Worm (Caenorhabditis elegans) whole organism, midembryonic: ENCODE data around the gene C01G10.4.

Source experiments
- T22C8.4 ChIP-seq: fragments of 200-800 bp; sonication (Bioruptor generic); IDR thresholded peaks from 2 replicates; pipeline ENCODE4 v1.3.6; 2022; ENCODE audit warnings: missing genetic modification characterization, missing compliant biosample characterization
- cog-1 ChIP-seq: sonication (generic microtip); optimal IDR thresholded peaks from 2 replicates; lab custom pipeline; 2016; ENCODE audit warnings: missing genetic modification characterization, missing compliant biosample characterization
- flt-1 ChIP-seq: fragments of 200-800 bp; sonication (Bioruptor generic); IDR thresholded peaks from 2 replicates; pipeline ENCODE4 v1.3.6; 2022; ENCODE audit warnings: missing genetic modification characterization, missing compliant biosample characterization
- klf-2 ChIP-seq: fragments of 200-800 bp; sonication (Bioruptor generic); conservative IDR thresholded peaks from 2 replicates; pipeline ENCODE4 v1.3.6; 2022; ENCODE audit warnings: missing genetic modification reagents, missing genetic modification characterization, missing compliant biosample characterization
- med-1 ChIP-seq: sonication (generic microtip); optimal IDR thresholded peaks from 2 replicates; lab custom pipeline; 2017; ENCODE audit warnings: missing genetic modification characterization, mild to moderate bottlenecking, missing compliant biosample characterization, antibody characterized with exemption, missing genetic modification reagents; ENCODE audit not compliant: insufficient read depth
- ref-1 ChIP-seq: fragments of 200-800 bp; sonication (Bioruptor generic); conservative IDR thresholded peaks from 2 replicates; pipeline ENCODE4 v1.3.6; 2022; ENCODE audit warnings: missing genetic modification reagents, missing genetic modification characterization, missing compliant biosample characterization
- tab-1 ChIP-seq: fragments of 200-800 bp; sonication (Bioruptor generic); IDR thresholded peaks from 2 replicates; pipeline ENCODE4 v1.3.6; 2022; ENCODE audit warnings: missing genetic modification characterization, missing compliant biosample characterization
- ztf-23 ChIP-seq: fragments of 200-800 bp; sonication (Bioruptor generic); IDR thresholded peaks from 2 replicates; pipeline ENCODE4 v1.3.6; 2022; ENCODE audit warnings: missing genetic modification reagents, missing genetic modification characterization, missing compliant biosample characterization
- ztf-29 ChIP-seq: fragments of 200-800 bp; sonication (Bioruptor generic); IDR thresholded peaks from 2 replicates; pipeline ENCODE4 v1.3.6; 2022; ENCODE audit warnings: missing genetic modification reagents, missing genetic modification characterization, missing compliant biosample characterization

The C01G10.4 gene

ce11 chrV:15089438-15089837, at the start of gene C01G10.4, which contains the start of gene C01G10.5:
Gene C01G10.4, plus strand, starts transcription at chrV:15089740.
Gene C01G10.5, minus strand, starts transcription at chrV:15089538.
- TF ChIP-seq tab-1 (GFP tag; lab: Robert Waterston, UW): no peak
- no peak for TF ChIP-seq flt-1
- TF ChIP-seq klf-2 (GFP tag; lab: Robert Waterston, UW): no peak
- no peak for TF ChIP-seq ref-1 (GFP tag; lab: Robert Waterston, UW)
- no peak for TF ChIP-seq ztf-23
- TF ChIP-seq T22C8.4 (GFP tag; lab: Robert Waterston, UW): no peak
- TF ChIP-seq med-1: no peak
- no peak for TF ChIP-seq ztf-29
- no peak for TF ChIP-seq cog-1 (tag; lab: Kevin White, UChicago)

DNA sequence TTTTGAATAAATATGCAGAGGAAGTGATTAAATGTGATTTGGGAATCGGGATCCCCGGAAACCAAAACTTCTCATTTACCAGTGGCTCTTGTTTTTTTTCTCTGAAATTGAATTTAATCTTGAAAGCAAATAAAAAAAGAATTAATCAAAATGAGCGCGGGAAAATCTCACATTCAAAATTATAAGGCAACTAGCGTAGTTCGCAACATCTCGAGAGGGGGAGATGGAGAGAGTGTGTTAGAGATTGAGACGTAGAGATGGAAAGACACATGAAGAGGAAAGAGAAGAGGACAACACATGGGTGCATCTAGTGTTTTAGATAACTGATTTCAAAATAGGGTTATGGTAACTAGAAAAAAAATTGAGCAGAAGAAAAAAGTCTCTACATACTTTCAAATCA, 41.4 kb upstream of the C01G10.4 start, which contains the start of gene sdc-3:
Gene sdc-3 (minus strand): TSS at position 101 of the 400 bp plus-strand sequence.
- TF ChIP-seq T22C8.4 (GFP tag; lab: Robert Waterston, UW): no peak
- no peak for TF ChIP-seq klf-2 (GFP tag; lab: Robert Waterston, UW)
- no peak for TF ChIP-seq tab-1 (GFP tag; lab: Robert Waterston, UW)
- no peak for TF ChIP-seq med-1

ce11 chrV:15051720-15052119, 37.8 kb upstream of the C01G10.4 start:
- TF ChIP-seq tab-1 (GFP tag; lab: Robert Waterston, UW) (no peak), flt-1 (no peak), ztf-23 (no peak), T22C8.4 (GFP tag; lab: Robert Waterston, UW) (no peak), ref-1 (GFP tag; lab: Robert Waterston, UW) (no peak), cog-1 (tag; lab: Kevin White, UChicago) (no peak), ztf-29 (no peak), med-1 (no peak), klf-2 (GFP tag; lab: Robert Waterston, UW) (no peak)

DNA sequence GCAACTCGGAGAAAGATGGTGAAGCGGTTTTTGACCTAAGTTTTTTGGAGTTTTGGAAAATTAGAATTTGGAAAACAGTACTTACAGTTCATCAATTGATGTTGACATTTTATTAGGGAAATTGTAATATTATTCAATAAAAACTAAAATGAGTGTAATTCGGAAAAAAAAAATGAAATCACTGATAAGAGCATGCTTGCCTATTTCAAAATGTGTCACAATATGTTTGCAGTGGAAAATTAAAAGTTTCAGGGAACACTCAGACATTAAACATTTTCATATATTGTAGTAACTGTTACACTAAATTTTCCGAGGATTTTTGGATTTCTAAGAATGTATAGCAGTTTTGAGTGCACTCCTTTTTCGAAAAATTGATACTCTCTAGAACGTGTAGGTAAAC, 37.2 kb upstream of the C01G10.4 start, which contains the start of the genes fbxa-82 and C25D7.5:
Gene fbxa-82 (minus strand): TSS at position 163 of the 400 bp plus-strand sequence.
Gene C25D7.5 (plus strand): TSS at position 283 of the 400 bp plus-strand sequence.
- TF ChIP-seq med-1: no peak
- TF ChIP-seq tab-1 (GFP tag; lab: Robert Waterston, UW): no peak
- TF ChIP-seq cog-1 (tag; lab: Kevin White, UChicago): no peak
- no peak for TF ChIP-seq ztf-23
- no peak for TF ChIP-seq flt-1
- no peak for TF ChIP-seq ztf-29
- no peak for TF ChIP-seq ref-1 (GFP tag; lab: Robert Waterston, UW)
- TF ChIP-seq klf-2 (GFP tag; lab: Robert Waterston, UW): no peak
- TF ChIP-seq T22C8.4 (GFP tag; lab: Robert Waterston, UW): no peak

- TF ChIP-seq ref-1 (GFP tag; lab: Robert Waterston, UW) (no peak), klf-2 (GFP tag; lab: Robert Waterston, UW) (no peak), med-1 (no peak), ztf-29 (no peak), cog-1 (tag; lab: Kevin White, UChicago) (no peak), tab-1 (GFP tag; lab: Robert Waterston, UW) (no peak), flt-1 (no peak), T22C8.4 (GFP tag; lab: Robert Waterston, UW) (no peak), ztf-23 (no peak)
Observed at ce11 chrV:15054733-15055132, 34.8 kb upstream of the C01G10.4 start.

ce11 chrV:15055873-15056272, 33.7 kb upstream of the C01G10.4 start, which contains the start of gene C25D7.16:
Gene C25D7.16, plus strand, starts transcription at chrV:15056173.
- no peak for TF ChIP-seq klf-2 (GFP tag; lab: Robert Waterston, UW)
- no peak for TF ChIP-seq tab-1 (GFP tag; lab: Robert Waterston, UW)
- TF ChIP-seq T22C8.4 (GFP tag; lab: Robert Waterston, UW): no peak
- no peak for TF ChIP-seq ref-1 (GFP tag; lab: Robert Waterston, UW)
- TF ChIP-seq med-1: no peak
- TF ChIP-seq flt-1: no peak
- TF ChIP-seq ztf-29: no peak
- no peak for TF ChIP-seq cog-1 (tag; lab: Kevin White, UChicago)
- TF ChIP-seq ztf-23: no peak

ce11 chrV:15056346-15056839, 33.1 kb upstream of the C01G10.4 start:
- TF ChIP-seq cog-1 (tag; lab: Kevin White, UChicago) (no peak), klf-2 (GFP tag; lab: Robert Waterston, UW) (no peak), tab-1 (GFP tag; lab: Robert Waterston, UW) (no peak), med-1 (no peak), ztf-29 (no peak), flt-1 (no peak), ztf-23 (no peak), T22C8.4 (GFP tag; lab: Robert Waterston, UW) (no peak), ref-1 (GFP tag; lab: Robert Waterston, UW) (no peak)

ce11 chrV:15057724-15058123, 31.8 kb upstream of the C01G10.4 start:
- TF ChIP-seq ztf-23 (no peak), med-1 (no peak), tab-1 (GFP tag; lab: Robert Waterston, UW) (no peak), flt-1 (no peak), cog-1 (tag; lab: Kevin White, UChicago) (no peak)

ce11 chrV:15058423-15058822, 31.1 kb upstream of the C01G10.4 start:
- no peak for TF ChIP-seq cog-1 (tag; lab: Kevin White, UChicago)
- no peak for TF ChIP-seq tab-1 (GFP tag; lab: Robert Waterston, UW)

DNA sequence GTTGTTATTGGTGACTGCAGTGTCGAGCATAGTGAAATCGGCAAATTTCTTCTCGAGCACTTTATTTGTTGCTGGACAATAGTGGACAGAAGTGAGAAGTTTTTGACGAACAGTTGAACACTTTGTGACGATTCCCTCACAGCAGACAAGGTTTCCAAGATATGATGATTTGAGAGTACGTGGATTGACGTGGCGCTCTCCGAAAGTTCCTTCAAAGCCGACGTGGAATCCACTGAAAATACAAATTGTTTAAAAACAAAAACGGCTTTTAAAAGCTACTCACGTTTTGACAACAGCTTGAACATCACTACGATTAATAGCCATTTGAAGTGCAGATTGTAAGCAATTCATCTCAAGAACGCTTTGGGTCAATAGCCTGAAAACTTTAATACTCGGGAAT, 30.6 kb upstream of the C01G10.4 start:
- TF ChIP-seq tab-1 (GFP tag; lab: Robert Waterston, UW): no peak
- TF ChIP-seq flt-1: no peak
- no peak for TF ChIP-seq ztf-23
- TF ChIP-seq cog-1 (tag; lab: Kevin White, UChicago): no peak
- TF ChIP-seq klf-2 (GFP tag; lab: Robert Waterston, UW): no peak
- no peak for TF ChIP-seq ref-1 (GFP tag; lab: Robert Waterston, UW)
- no peak for TF ChIP-seq med-1
- TF ChIP-seq T22C8.4 (GFP tag; lab: Robert Waterston, UW): no peak
- TF ChIP-seq ztf-29: no peak
